Worm (Caenorhabditis elegans): ENCODE measurements around the gene str-206.

Gene str-206

DNA sequence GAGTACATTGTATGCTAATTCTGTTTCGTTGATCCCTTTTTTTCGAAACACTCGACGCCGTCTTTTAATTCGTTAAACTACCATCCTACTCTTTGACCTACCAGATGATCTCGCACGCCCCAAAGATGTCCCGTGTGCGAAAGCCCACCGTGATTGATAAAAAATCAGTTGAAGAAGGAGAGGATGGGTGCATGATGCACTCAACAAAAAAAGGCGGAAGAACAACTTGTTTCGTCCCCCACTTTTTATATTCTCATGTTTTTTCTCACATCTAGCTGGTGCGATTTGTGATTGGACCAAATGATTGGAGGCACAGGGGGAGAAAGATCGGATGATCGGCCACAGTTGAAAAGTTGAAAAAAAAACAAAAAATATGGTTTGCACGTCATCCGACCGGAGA, 20.4 kb downstream of the str-206 start (continued):
- TF ChIP-seq F57C9.4 (tag; optimal IDR thresholded peaks at IDR 0.05), result no peak
- no peak for TF ChIP-seq mes-4 (tag; optimal IDR thresholded peaks at IDR 0.05)
- peak; percentile 74 for TF ChIP-seq C06A6.2 (GFP tag; conservative IDR thresholded peaks at IDR 0.05)
- TF ChIP-seq dox-1 (GFP tag; IDR thresholded peaks at IDR 0.05), result no peak
- TF ChIP-seq K11D2.4 (GFP tag; IDR thresholded peaks at IDR 0.05), result peak; percentile 75; the same call in 1 of the 2 replicates
- no peak for TF ChIP-seq nhr-27 (tag; optimal IDR thresholded peaks at IDR 0.05)
- no peak for TF ChIP-seq Y53F4B.3 (GFP tag; IDR thresholded peaks at IDR 0.05)
- TF ChIP-seq lin-40 (tag; optimal IDR thresholded peaks at IDR 0.05), result peak; percentile 55
- no peak for TF ChIP-seq attf-6 (GFP tag; IDR thresholded peaks at IDR 0.05)
- no peak for TF ChIP-seq hmg-1.2 (GFP tag; IDR thresholded peaks at IDR 0.05)
- no peak for TF ChIP-seq ceh-58 (GFP tag; IDR thresholded peaks at IDR 0.05)
- TF ChIP-seq Y53G8AR.9 (GFP tag; conservative IDR thresholded peaks at IDR 0.05), result no peak

DNA sequence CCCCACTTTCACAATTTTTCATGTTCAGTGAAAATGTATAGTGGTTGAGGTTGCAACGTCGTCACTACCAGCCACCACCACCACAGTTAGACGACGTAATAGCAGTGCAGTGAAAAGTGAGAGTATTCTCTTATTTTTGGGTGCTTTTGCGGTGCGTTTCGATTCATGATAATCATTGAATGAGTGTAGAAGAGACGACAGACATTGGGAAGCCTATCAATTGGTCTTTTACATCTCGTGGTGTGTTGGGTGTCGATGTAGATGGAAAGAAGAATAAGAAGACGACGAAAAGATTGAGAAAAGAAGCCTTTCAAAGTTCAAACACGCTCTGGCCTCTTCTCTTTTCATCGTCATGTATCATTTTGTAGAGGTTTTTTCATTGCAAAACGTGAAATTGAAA, 21.9 kb downstream of the str-206 start:
- no peak for TF ChIP-seq hlh-26 (GFP tag; conservative IDR thresholded peaks at IDR 0.05)
- no peak for TF ChIP-seq let-526 (GFP tag; IDR thresholded peaks at IDR 0.05)
- TF ChIP-seq nhr-80 (tag; optimal IDR thresholded peaks at IDR 0.05), result peak; percentile 55
- no peak for TF ChIP-seq B0261.1 (tag; optimal IDR thresholded peaks at IDR 0.05)
- TF ChIP-seq unc-62 (GFP tag; optimal IDR thresholded peaks at IDR 0.05), result no peak
- no peak for TF ChIP-seq somi-1 (GFP tag; optimal IDR thresholded peaks at IDR 0.05)
- TF ChIP-seq lin-40 (tag; optimal IDR thresholded peaks at IDR 0.05), result peak; percentile 62
- TF ChIP-seq Y95B8A.8 (GFP tag; IDR thresholded peaks at IDR 0.05), result no peak
- TF ChIP-seq nfyb-1 (GFP tag; IDR thresholded peaks at IDR 0.05), result no peak
- TF ChIP-seq xnd-1 (tag; optimal IDR thresholded peaks at IDR 0.05), result no peak
- TF ChIP-seq C06A6.2 (GFP tag; conservative IDR thresholded peaks at IDR 0.05), result 0 out of 2 replicates have a peak, but pooled peaks have one; percentile 10
- TF ChIP-seq ceh-91 (GFP tag; IDR thresholded peaks at IDR 0.05), result no peak
- peak; percentile 26 for TF ChIP-seq ztf-26 (tag; optimal IDR thresholded peaks at IDR 0.05)
- no peak for TF ChIP-seq aptf-3 (GFP tag; IDR thresholded peaks at IDR 0.05)

DNA sequence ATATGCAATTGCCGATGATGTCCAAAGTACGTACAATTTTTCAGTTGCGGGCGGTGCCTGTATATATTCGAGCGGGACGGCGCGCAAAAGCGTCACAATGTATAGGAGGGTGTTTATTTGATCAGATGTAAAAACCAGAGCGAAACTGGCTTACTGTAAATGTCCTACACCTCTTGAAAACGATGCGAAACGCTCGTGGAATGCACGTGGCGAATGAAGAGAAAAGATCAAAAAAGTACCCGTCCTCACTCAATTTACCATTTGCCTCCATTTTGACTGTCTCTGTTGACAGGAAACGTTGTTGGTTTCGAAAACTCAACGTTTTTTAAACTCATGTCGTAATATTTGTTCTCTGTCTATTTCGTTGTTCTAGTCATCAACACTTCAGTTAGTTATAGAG, 22.8 kb downstream of the str-206 start:
- TF ChIP-seq unc-62 (GFP tag; optimal IDR thresholded peaks at IDR 0.05) (no peak), B0336.3 (GFP tag; IDR thresholded peaks at IDR 0.05) (0 out of 2 replicates have a peak, but pooled peaks have one; percentile 27), cebp-1 (GFP tag; IDR thresholded peaks at IDR 0.05) (no peak), cebp-1 (tag; optimal IDR thresholded peaks at IDR 0.05) (peak; percentile 67), ceh-27 (GFP tag; optimal IDR thresholded peaks at IDR 0.05) (peak; percentile 20), atf-7 (tag; optimal IDR thresholded peaks at IDR 0.05) (peak; percentile 29), mcd-1 (GFP tag; IDR thresholded peaks at IDR 0.05) (peak; percentile 37; the same call in 1 of the 2 replicates), madf-8 (GFP tag; conservative IDR thresholded peaks at IDR 0.05) (no peak), gei-17 (GFP tag; optimal IDR thresholded peaks at IDR 0.05) (no peak), madf-10 (tag; optimal IDR thresholded peaks at IDR 0.05) (peak; percentile 21), somi-1 (GFP tag; optimal IDR thresholded peaks at IDR 0.05) (peak; percentile 40), tbp1 (GFP tag; optimal IDR thresholded peaks at IDR 0.05) (peak; percentile 25), nhr-80 (tag; optimal IDR thresholded peaks at IDR 0.05) (peak; percentile 57), repo-1 (tag; optimal IDR thresholded peaks at IDR 0.05) (no peak), nhr-179 (tag; optimal IDR thresholded peaks at IDR 0.05) (no peak), ZK185.1 (tag; optimal IDR thresholded peaks at IDR 0.05; ENCODE audit: poor library complexity, severe bottlenecking) (no peak), sptf-2 (GFP tag; optimal IDR thresholded peaks at IDR 0.05) (no peak), ztf-22 (GFP tag; optimal IDR thresholded peaks at IDR 0.05) (peak; percentile 15), F22D6.2 (tag; optimal IDR thresholded peaks at IDR 0.05) (no peak), egl-18 (GFP tag; IDR thresholded peaks at IDR 0.05) (no peak), ztf-18 (tag; optimal IDR thresholded peaks at IDR 0.05) (no peak), ztf-26 (tag; optimal IDR thresholded peaks at IDR 0.05) (peak; percentile 38), let-607 (tag; optimal IDR thresholded peaks at IDR 0.05) (peak in 1 of 2 experiments; percentile 36), cebp-2 (GFP tag; IDR thresholded peaks at IDR 0.05) (no peak), madf-3 (GFP tag; IDR thresholded peaks at IDR 0.05) (no peak), pha-4 (tag; optimal IDR thresholded peaks at IDR 0.05) (peak; percentile 88), snpc-1.3 (tag; optimal IDR thresholded peaks at IDR 0.05; ENCODE audit: insufficient read depth) (no peak), lin-40 (tag; optimal IDR thresholded peaks at IDR 0.05) (peak; percentile 48)

Data from whole organism, young adult.